Worm (Caenorhabditis elegans): ENCODE results near the gene C01G10.15.

DNA sequence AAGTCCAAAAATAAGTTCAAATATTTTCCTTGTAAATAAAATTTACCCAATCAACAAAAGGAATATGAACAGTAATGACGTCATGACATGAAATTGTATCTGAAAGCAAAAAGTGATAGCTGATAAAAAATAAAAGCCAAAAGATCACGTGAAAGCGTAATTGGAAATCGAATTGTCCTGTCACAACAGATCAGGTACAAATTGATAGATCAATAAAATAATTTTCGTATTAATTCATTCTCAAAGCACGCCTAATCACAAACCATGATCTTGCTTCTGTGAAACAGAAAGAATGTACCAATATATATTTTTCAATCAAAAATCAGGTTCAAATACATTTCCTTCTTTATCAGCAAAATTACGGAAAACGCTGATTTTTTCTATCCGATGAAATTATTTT is 32.4 kb upstream of the C01G10.15 start, which contains the start of gene flor-1:
- TF ChIP-seq klf-2 (GFP tag; conservative IDR thresholded peaks at IDR 0.05) (no peak), med-1 (GFP tag; optimal IDR thresholded peaks at IDR 0.05; ENCODE audit: insufficient read depth) (no peak)
